Fruit fly (Drosophila melanogaster) whole organism, embryonic: ENCODE results near the gene Jhbp3.

Experiments used
- ATbp ChIP-seq: fragments of 200-800 bp; sonication (Bioruptor generic); optimal IDR thresholded peaks from 2 replicates; lab custom pipeline; 2017; ENCODE audit warnings: missing biosample characterization, mild to moderate bottlenecking, missing genetic modification characterization, missing genetic modification reagents
- Adf1 ChIP-seq: fragments of 200-800 bp; sonication (Bioruptor generic); IDR thresholded peaks from 2 replicates; pipeline ENCODE4 v1.3.6; 2022; ENCODE audit warnings: missing biosample characterization, missing genetic modification characterization
- B-H2 ChIP-seq: fragments of 200-800 bp; sonication (Bioruptor generic); optimal IDR thresholded peaks from 2 replicates; lab custom pipeline; 2018; ENCODE audit warnings: missing biosample characterization, mild to moderate bottlenecking, missing genetic modification characterization
- CG10462 ChIP-seq: fragments of 200-800 bp; sonication (Bioruptor generic); optimal IDR thresholded peaks from 2 replicates; lab custom pipeline; 2016; ENCODE audit warnings: missing biosample characterization, missing genetic modification characterization
- CG10543 ChIP-seq: fragments of 200-800 bp; sonication (Bioruptor generic); optimal IDR thresholded peaks from 3 replicates; lab custom pipeline; 2017; ENCODE audit warnings: missing biosample characterization, mild to moderate bottlenecking, missing genetic modification characterization, moderate library complexity
- CG10654 ChIP-seq: fragments of 200-800 bp; sonication (Bioruptor generic); optimal IDR thresholded peaks from 2 replicates; lab custom pipeline; 2016; ENCODE audit warnings: missing biosample characterization, missing genetic modification characterization
- CG1233 ChIP-seq: fragments of 200-800 bp; sonication (Bioruptor generic); optimal IDR thresholded peaks from 4 replicates; lab custom pipeline; 2018; ENCODE audit warnings: missing biosample characterization, mild to moderate bottlenecking, missing genetic modification characterization
- CG12744 ChIP-seq: fragments of 200-800 bp; sonication (Bioruptor generic); optimal IDR thresholded peaks from 2 replicates; lab custom pipeline; 2016; ENCODE audit warnings: missing biosample characterization, missing genetic modification characterization
- CG13287 ChIP-seq: fragments of 200-800 bp; sonication (Bioruptor generic); IDR thresholded peaks from 2 replicates; pipeline ENCODE4 v1.3.6; 2022; ENCODE audit warnings: missing biosample characterization, missing genetic modification characterization; ENCODE audit not compliant: partially characterized antibody
- CG14860 ChIP-seq: fragments of 200-800 bp; sonication (Bioruptor generic); IDR thresholded peaks from 3 replicates; pipeline ENCODE4 v1.3.6; 2022; ENCODE audit warnings: missing biosample characterization, missing genetic modification characterization; ENCODE audit not compliant: partially characterized antibody
- CG16813 ChIP-seq: fragments of 200-800 bp; sonication (Bioruptor generic); IDR thresholded peaks from 3 replicates; pipeline ENCODE4 v1.3.6; 2022; ENCODE audit warnings: missing biosample characterization, missing genetic modification characterization; ENCODE audit not compliant: partially characterized antibody
- CG17802 ChIP-seq: fragments of 200-800 bp; sonication (Bioruptor generic); optimal IDR thresholded peaks from 2 replicates; lab custom pipeline; 2018; ENCODE audit warnings: missing biosample characterization, mild to moderate bottlenecking, missing genetic modification characterization, moderate library complexity
- CG18599 ChIP-seq: fragments of 200-800 bp; sonication (Bioruptor generic); optimal IDR thresholded peaks from 3 replicates; lab custom pipeline; 2017; ENCODE audit warnings: missing biosample characterization, missing genetic modification characterization, mild to moderate bottlenecking, moderate library complexity, missing genetic modification reagents
- CG2116 ChIP-seq: fragments of 200-800 bp; sonication (Bioruptor generic); optimal IDR thresholded peaks from 3 replicates; lab custom pipeline; 2018; ENCODE audit warnings: missing biosample characterization, mild to moderate bottlenecking, missing genetic modification characterization
- CG32767 ChIP-seq: fragments of 200-800 bp; sonication (Bioruptor generic); IDR thresholded peaks from 2 replicates; pipeline ENCODE4 v1.3.6; 2022; ENCODE audit warnings: missing biosample characterization, missing genetic modification characterization
- CG34224 ChIP-seq: fragments of 200-800 bp; sonication (Bioruptor generic); IDR thresholded peaks from 3 replicates; pipeline ENCODE4 v1.3.6; 2022; ENCODE audit warnings: missing biosample characterization, missing genetic modification characterization; ENCODE audit not compliant: partially characterized antibody
- CG4282 ChIP-seq: fragments of 200-800 bp; sonication (Bioruptor generic); optimal IDR thresholded peaks from 2 replicates; lab custom pipeline; 2016; ENCODE audit warnings: missing biosample characterization, missing genetic modification characterization
- CG6175 ChIP-seq: fragments of 200-800 bp; sonication (Bioruptor generic); IDR thresholded peaks from 3 replicates; pipeline ENCODE4 v1.3.6; 2022; ENCODE audit warnings: missing biosample characterization, missing genetic modification characterization
- CG7928 ChIP-seq: fragments of 200-800 bp; sonication (Bioruptor generic); optimal IDR thresholded peaks from 2 replicates; lab custom pipeline; 2017; ENCODE audit warnings: missing biosample characterization, mild to moderate bottlenecking, missing genetic modification characterization
- CG7987 ChIP-seq: fragments of 200-800 bp; sonication (Bioruptor generic); optimal IDR thresholded peaks from 2 replicates; lab custom pipeline; 2018; ENCODE audit warnings: missing biosample characterization, mild to moderate bottlenecking, missing genetic modification characterization, moderate library complexity
- CG8359 ChIP-seq: fragments of 200-800 bp; sonication (Bioruptor generic); optimal IDR thresholded peaks from 2 replicates; lab custom pipeline; 2017; ENCODE audit warnings: missing biosample characterization, mild to moderate bottlenecking, missing genetic modification characterization, borderline replicate concordance
- CG9797 ChIP-seq: fragments of 200-800 bp; sonication (Bioruptor generic); optimal IDR thresholded peaks from 3 replicates; lab custom pipeline; 2018; ENCODE audit warnings: missing biosample characterization, mild to moderate bottlenecking, missing genetic modification characterization
- Hand ChIP-seq: fragments of 200-800 bp; sonication (Bioruptor generic); optimal IDR thresholded peaks from 2 replicates; lab custom pipeline; 2017; ENCODE audit warnings: mild to moderate bottlenecking, missing biosample characterization, missing genetic modification reagents, missing genetic modification characterization
- Hey ChIP-seq: fragments of 200-800 bp; sonication (Bioruptor generic); optimal IDR thresholded peaks from 3 replicates; lab custom pipeline; 2018; ENCODE audit warnings: missing biosample characterization, mild to moderate bottlenecking, missing genetic modification characterization
- Hr78 ChIP-seq, 2 experiments: fragments of 200-800 bp in 1 of 2; fragments of >200 bp in 1 of 2; sonication (Bioruptor generic) in 1 of 2; optimal IDR thresholded peaks; 2 replicates each; lab custom pipeline; 2017 to 2019; ENCODE audit warnings: missing biosample characterization in 2 of 2, missing genetic modification characterization in 2 of 2, mild to moderate bottlenecking in 1 of 2, moderate library complexity in 1 of 2
- Kr ChIP-seq: fragments of 200-800 bp; sonication (Bioruptor generic); optimal IDR thresholded peaks from 2 replicates; lab custom pipeline; 2017; ENCODE audit warnings: missing biosample characterization, mild to moderate bottlenecking, missing genetic modification characterization
- NfI ChIP-seq: fragments of 200-800 bp; sonication (Bioruptor generic); optimal IDR thresholded peaks from 3 replicates; lab custom pipeline; 2018; ENCODE audit warnings: missing biosample characterization, mild to moderate bottlenecking, missing genetic modification characterization, moderate library complexity
- Pdp1 ChIP-seq, 2 experiments: fragments of 200-800 bp; sonication (Bioruptor generic); optimal IDR thresholded peaks; 3 replicates each; lab custom pipeline; 2016; ENCODE audit warnings: missing biosample characterization in 2 of 2, missing genetic modification characterization in 2 of 2, mild to moderate bottlenecking in 1 of 2, moderate library complexity in 1 of 2
- Sin3A ChIP-seq: fragments of >200 bp; optimal IDR thresholded peaks from 2 replicates; lab custom pipeline; 2018
- Trl ChIP-seq, 3 experiments: fragments of >200 bp in 2 of 3; fragments of 200-800 bp in 1 of 3; sonication (Bioruptor generic) in 1 of 3; optimal IDR thresholded peaks; 2 replicates in 1 of 3; 3 replicates in 2 of 3; lab custom pipeline; 2016 to 2017; ENCODE audit warnings: missing biosample characterization in 1 of 3, missing genetic modification characterization in 1 of 3
- Xbp1 ChIP-seq: fragments of 200-800 bp; sonication (Bioruptor generic); optimal IDR thresholded peaks from 3 replicates; lab custom pipeline; 2016; ENCODE audit warnings: missing biosample characterization, mild to moderate bottlenecking, missing genetic modification characterization
- ap ChIP-seq: fragments of 200-800 bp; sonication (Bioruptor generic); IDR thresholded peaks from 2 replicates; pipeline ENCODE4 v1.3.6; 2022; ENCODE audit warnings: missing biosample characterization, missing genetic modification characterization
- ara ChIP-seq: fragments of 200-800 bp; sonication (Bioruptor generic); IDR thresholded peaks from 2 replicates; pipeline ENCODE4 v1.3.6; 2022; ENCODE audit warnings: missing biosample characterization, missing genetic modification characterization
- bsh ChIP-seq, 2 experiments: fragments of 200-800 bp; sonication (Bioruptor generic); optimal IDR thresholded peaks; 2 replicates each; lab custom pipeline; 2017 to 2018; ENCODE audit warnings: mild to moderate bottlenecking in 2 of 2, missing biosample characterization in 2 of 2, missing genetic modification characterization in 2 of 2, moderate library complexity in 1 of 2
- croc ChIP-seq: fragments of 200-800 bp; sonication (Bioruptor generic); conservative IDR thresholded peaks from 3 replicates; pipeline ENCODE4 v1.3.6; 2022; ENCODE audit warnings: missing biosample characterization, missing genetic modification characterization
- eyg ChIP-seq: fragments of 200-800 bp; sonication (Bioruptor generic); optimal IDR thresholded peaks from 3 replicates; lab custom pipeline; 2016; ENCODE audit warnings: missing biosample characterization, missing genetic modification characterization
- ftz-f1 ChIP-seq: fragments of 200-800 bp; sonication (Bioruptor generic); optimal IDR thresholded peaks from 2 replicates; lab custom pipeline; 2016; ENCODE audit warnings: missing biosample characterization, missing genetic modification characterization
- grn ChIP-seq: fragments of 200-800 bp; sonication (Bioruptor generic); optimal IDR thresholded peaks from 3 replicates; lab custom pipeline; 2017; ENCODE audit warnings: missing biosample characterization, missing genetic modification characterization
- gt ChIP-seq: fragments of 200-800 bp; sonication (Bioruptor generic); IDR thresholded peaks from 2 replicates; pipeline ENCODE4 v1.3.6; 2022; ENCODE audit warnings: missing biosample characterization, missing genetic modification characterization
- hb ChIP-seq: fragments of 200-800 bp; sonication (Bioruptor generic); IDR thresholded peaks from 3 replicates; pipeline ENCODE4 v1.3.6; 2022; ENCODE audit warnings: missing biosample characterization, missing genetic modification characterization; ENCODE audit not compliant: partially characterized antibody
- lbe ChIP-seq: fragments of 200-800 bp; sonication (Bioruptor generic); optimal IDR thresholded peaks from 2 replicates; lab custom pipeline; 2016; ENCODE audit warnings: missing biosample characterization, mild to moderate bottlenecking, missing genetic modification characterization
- onecut ChIP-seq: fragments of 200-800 bp; sonication (Bioruptor generic); IDR thresholded peaks from 2 replicates; pipeline ENCODE4 v1.3.6; 2022; ENCODE audit warnings: missing biosample characterization, missing genetic modification characterization
- ranshi ChIP-seq: fragments of 200-800 bp; sonication (Bioruptor generic); IDR thresholded peaks from 2 replicates; pipeline ENCODE4 v1.3.6; 2022; ENCODE audit warnings: missing biosample characterization, missing genetic modification characterization
- sim ChIP-seq: fragments of 200-800 bp; sonication (Bioruptor generic); IDR thresholded peaks from 2 replicates; pipeline ENCODE4 v1.3.6; 2022; ENCODE audit warnings: missing biosample characterization, missing genetic modification characterization
- stc ChIP-seq: fragments of 200-800 bp; sonication (Bioruptor generic); IDR thresholded peaks from 2 replicates; pipeline ENCODE4 v1.3.6; 2022; ENCODE audit warnings: missing biosample characterization, missing genetic modification characterization
- vnd ChIP-seq: fragments of 200-800 bp; sonication (Bioruptor generic); IDR thresholded peaks from 3 replicates; pipeline ENCODE4 v1.3.6; 2022; ENCODE audit warnings: missing biosample characterization, missing genetic modification characterization; ENCODE audit not compliant: partially characterized antibody
- vvl ChIP-seq: fragments of 200-800 bp; sonication (Bioruptor generic); IDR thresholded peaks from 2 replicates; pipeline ENCODE4 v1.3.6; 2022; ENCODE audit warnings: missing biosample characterization, missing genetic modification characterization
- zfh1 ChIP-seq: fragments of 200-800 bp; sonication (Bioruptor generic); IDR thresholded peaks from 3 replicates; pipeline ENCODE4 v1.3.6; 2022; ENCODE audit warnings: missing biosample characterization, missing genetic modification characterization

Jhbp3 gene

dm6 chr3R:4970415-4971140 is 15.5 kb upstream of the Jhbp3 start (continued):
- TF ChIP-seq sim (GFP tag; lab: Robert Waterston, UW) (no peak), onecut (peak; percentile 19; the same call in 1 of the 2 replicates), ap (GFP tag; lab: Robert Waterston, UW) (no peak), Hand (GFP tag; lab: Kevin White, UChicago) (no peak), Hr78 (GFP tag; optimal IDR thresholded peaks at IDR 0.05; lab: Kevin White, UChicago) (no peak), CG2116 (GFP tag; lab: Kevin White, UChicago) (peak; percentile 21), CG34224 (GFP tag; lab: Robert Waterston, UW) (no peak), vvl (peak; percentile 73), CG7928 (GFP tag; lab: Kevin White, UChicago) (peak; percentile 93), CG32767 (GFP tag; lab: Robert Waterston, UW) (no peak), croc (GFP tag; lab: Robert Waterston, UW) (peak; percentile 49; the same call in 2 of the 3 replicates), CG13287 (GFP tag; lab: Robert Waterston, UW) (peak; percentile 48; the same call in 1 of the 2 replicates), Kr (GFP tag; lab: Kevin White, UChicago) (no peak), vnd (GFP tag; lab: Robert Waterston, UW) (peak; percentile 7; the same call in 1 of the 3 replicates), CG14860 (GFP tag; lab: Robert Waterston, UW) (no peak), hb (GFP tag; lab: Robert Waterston, UW) (no peak), ftz-f1 (GFP tag; lab: Kevin White, UChicago) (peak; percentile 12), CG9797 (GFP tag; lab: Kevin White, UChicago) (no peak), CG7987 (GFP tag; lab: Kevin White, UChicago) (peak; percentile 62), Trl (optimal IDR thresholded peaks at IDR 0.05; lab: Kevin White, UChicago) (no peak), Trl (GFP tag; optimal IDR thresholded peaks at IDR 0.05; lab: Kevin White, UChicago) (peak; percentile 85), CG17802 (tag; lab: Kevin White, UChicago) (peak; percentile 4), gt (GFP tag; lab: Robert Waterston, UW) (no peak), stc (GFP tag; lab: Robert Waterston, UW) (peak; percentile 43; the same call in 1 of the 2 replicates), Adf1 (GFP tag; lab: Robert Waterston, UW) (no peak), NfI (GFP tag; lab: Kevin White, UChicago) (peak; percentile 68), CG10462 (GFP tag; lab: Kevin White, UChicago) (no peak), CG4282 (peak; percentile 70), CG1233 (GFP tag; lab: Kevin White, UChicago) (no peak), CG12744 (peak; percentile 1), ATbp (no peak), bsh (GFP tag; optimal IDR thresholded peaks at IDR 0.05; lab: Kevin White, UChicago) (no peak), ranshi (GFP tag; lab: Robert Waterston, UW) (peak; percentile 66; the same call in 1 of the 2 replicates), lbe (no peak), Sin3A (lab: Kevin White, UChicago) (no peak), grn (no peak), zfh1 (GFP tag; lab: Robert Waterston, UW) (peak; percentile 82), CG6175 (no peak), CG10654 (GFP tag; lab: Kevin White, UChicago) (peak; percentile 59), ara (GFP tag; lab: Robert Waterston, UW) (no peak), Xbp1 (peak; percentile 87), Hey (tag; lab: Kevin White, UChicago) (no peak), CG18599 (no peak), CG8359 (GFP tag; lab: Kevin White, UChicago) (no peak), Pdp1 (GFP tag; optimal IDR thresholded peaks at IDR 0.05; lab: Kevin White, UChicago) (peak; percentile 52 to 96), eyg (GFP tag; lab: Kevin White, UChicago) (peak; percentile 31), B-H2 (peak; percentile 48), CG10543 (GFP tag; lab: Kevin White, UChicago) (no peak), CG16813 (peak; percentile 67)
